Worm (Caenorhabditis elegans) whole organism, L4/young adult: ENCODE measurements around the gene D1005.4.

ENCODE experiments used
- W03F9.2 ChIP-seq: fragments of 150-350 bp; optimal IDR thresholded peaks from 2 replicates; lab custom pipeline; 2014; ENCODE audit warnings: missing biosample characterization, missing genetic modification characterization
- dao-5 ChIP-seq: sonication (generic microtip); optimal IDR thresholded peaks from 2 replicates; lab custom pipeline; 2016; ENCODE audit warnings: missing genotype, missing genetic modification characterization, moderate library complexity, missing compliant biosample characterization
- him-1 ChIP-seq: sonication (generic microtip); optimal IDR thresholded peaks from 2 replicates; lab custom pipeline; 2016; ENCODE audit warnings: missing genotype, missing genetic modification reagents, missing genetic modification characterization, missing compliant biosample characterization

D1005.4 gene

ce11 chrX:1485718-1486117 lies at the start of gene D1005.4:
D1005.4 (minus strand) TSS chrX:1485818.
- no peak for TF ChIP-seq W03F9.2 (tag; lab: Kevin White, UChicago)
- no peak for TF ChIP-seq dao-5 (tag; lab: Kevin White, UChicago)
- no peak for TF ChIP-seq him-1 (tag; lab: Kevin White, UChicago)

- TF ChIP-seq W03F9.2 (tag; lab: Kevin White, UChicago) (no peak), him-1 (tag; lab: Kevin White, UChicago) (no peak), dao-5 (tag; lab: Kevin White, UChicago) (no peak)
Observed at ce11 chrX:1535261-1535660, 49.6 kb upstream of the D1005.4 start, which contains the start of gene K06A9.3. K06A9.3 (minus strand) TSS chrX:1535361.

DNA sequence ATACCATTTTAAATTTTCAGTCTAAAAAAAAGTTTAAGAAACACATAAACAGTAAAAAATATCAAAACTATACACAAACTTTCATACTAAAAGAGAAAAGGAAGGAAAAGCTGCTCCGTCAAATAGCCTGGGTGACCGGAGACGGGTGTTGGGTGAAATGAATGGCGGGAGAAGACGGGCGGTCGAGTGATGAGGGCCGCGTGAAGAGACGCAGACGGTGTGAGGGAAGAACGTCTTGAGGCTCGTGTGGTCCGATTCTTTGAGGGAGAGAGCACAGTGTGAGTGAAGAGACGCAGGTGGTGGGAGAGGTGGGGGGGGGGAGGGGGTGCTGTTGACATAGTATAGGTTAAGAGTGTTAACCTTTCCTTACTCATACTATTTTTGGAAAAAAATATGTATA lies 43.4 kb upstream of the D1005.4 start:
- TF ChIP-seq W03F9.2 (tag; lab: Kevin White, UChicago), result no peak
- peak; percentile 37 for TF ChIP-seq him-1 (tag; lab: Kevin White, UChicago)

ce11 chrX:1528107-1528506 lies 42.5 kb upstream of the D1005.4 start:
- TF ChIP-seq dao-5 (tag; lab: Kevin White, UChicago) (no peak), him-1 (tag; lab: Kevin White, UChicago) (no peak)

DNA sequence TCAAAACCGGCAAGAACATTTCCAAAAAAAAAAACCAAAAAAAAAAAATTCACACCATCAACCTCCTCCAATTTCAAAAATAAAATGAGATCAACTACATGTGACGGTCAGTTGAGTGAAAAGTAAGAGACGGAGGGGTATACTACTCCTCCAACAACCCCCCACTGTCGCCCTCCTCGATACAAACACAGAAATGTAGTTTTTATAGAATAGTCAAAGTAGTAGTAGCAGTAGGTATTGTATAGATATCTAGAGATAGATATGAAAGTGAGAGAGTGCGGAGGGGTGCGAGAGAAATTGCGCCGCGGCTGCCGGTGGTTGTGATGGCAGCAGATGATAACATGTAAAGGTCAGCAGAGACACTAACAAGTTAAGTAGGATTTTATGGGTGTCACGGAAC lies 41.7 kb upstream of the D1005.4 start:
- TF ChIP-seq dao-5 (tag; lab: Kevin White, UChicago) (no peak), W03F9.2 (tag; lab: Kevin White, UChicago) (no peak), him-1 (tag; lab: Kevin White, UChicago) (no peak)

DNA sequence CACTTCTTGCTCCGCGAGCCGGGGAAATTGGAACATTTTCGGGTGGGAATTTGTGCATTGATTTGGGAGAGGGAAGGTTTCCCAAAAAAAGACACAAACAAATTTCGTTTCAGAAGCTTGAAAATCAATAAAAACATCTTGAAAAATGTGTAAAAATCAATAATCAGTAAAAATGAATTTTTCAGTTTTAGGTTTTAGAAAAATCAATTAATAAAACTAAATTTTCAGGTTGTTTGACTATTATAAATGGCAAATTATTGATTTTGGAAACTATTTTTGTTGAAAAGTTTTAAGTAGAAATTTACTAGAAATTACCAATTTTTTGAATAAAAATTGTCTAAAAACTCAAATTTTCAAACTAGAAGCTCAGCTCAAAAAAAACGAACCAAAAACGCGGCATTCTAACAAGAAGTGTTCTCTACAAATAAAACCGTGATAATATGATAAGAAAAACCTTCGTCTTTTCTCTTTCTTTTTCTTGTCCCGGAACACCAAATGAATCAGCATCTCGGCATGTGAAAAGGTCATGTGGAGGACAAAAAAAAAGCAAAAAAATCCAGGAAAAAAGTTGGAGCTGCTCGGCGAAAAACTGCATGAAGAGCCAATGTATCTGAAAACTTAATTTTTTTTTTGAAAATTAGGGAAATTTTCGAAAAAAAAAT lies 40.0 kb upstream of the D1005.4 start:
- TF ChIP-seq dao-5 (tag; lab: Kevin White, UChicago) (no peak), W03F9.2 (tag; lab: Kevin White, UChicago) (no peak)

DNA sequence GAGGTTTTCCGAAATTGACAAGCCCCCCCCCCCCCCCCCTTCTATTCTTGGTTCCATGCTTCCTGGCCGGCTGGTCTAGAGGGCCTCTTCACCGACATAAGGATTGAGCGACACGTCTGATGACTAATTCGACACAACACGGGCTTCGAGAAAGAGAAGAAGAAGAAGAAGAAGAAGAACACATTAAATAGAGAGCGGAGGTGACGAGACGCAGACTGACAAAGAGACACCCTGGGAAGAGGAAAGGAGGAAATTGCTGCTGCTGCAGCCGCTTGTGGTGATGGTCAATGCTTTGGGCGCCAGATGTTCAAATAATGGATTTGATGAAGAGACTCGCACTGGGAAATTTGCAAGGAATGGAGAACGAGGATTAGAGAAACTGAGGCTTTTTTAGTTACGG lies 38.9 kb upstream of the D1005.4 start:
- no peak for TF ChIP-seq him-1 (tag; lab: Kevin White, UChicago)
- no peak for TF ChIP-seq W03F9.2 (tag; lab: Kevin White, UChicago)
- TF ChIP-seq dao-5 (tag; lab: Kevin White, UChicago), result no peak

DNA sequence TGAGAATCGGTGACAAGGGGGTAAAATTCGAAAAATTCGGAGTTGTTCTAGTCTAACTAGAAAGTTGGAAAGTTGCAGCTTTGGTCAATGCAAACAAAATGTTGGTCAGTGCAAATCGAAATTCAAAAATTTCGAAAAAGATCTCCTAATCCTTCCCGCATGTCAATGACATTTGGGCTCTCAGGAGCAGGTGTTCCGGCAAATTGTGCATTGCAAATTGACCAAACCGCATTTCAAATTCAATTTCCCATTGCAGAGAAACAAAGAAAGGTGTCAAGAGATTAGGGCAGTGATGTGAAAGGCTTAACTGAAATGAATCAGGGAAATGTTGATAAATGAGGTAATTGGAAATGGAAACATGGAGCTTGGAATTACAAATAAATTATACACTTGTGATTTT lies 37.7 kb upstream of the D1005.4 start:
- TF ChIP-seq W03F9.2 (tag; lab: Kevin White, UChicago), result no peak
- no peak for TF ChIP-seq him-1 (tag; lab: Kevin White, UChicago)
- TF ChIP-seq dao-5 (tag; lab: Kevin White, UChicago), result no peak

ce11 chrX:1522068-1522467 lies 36.5 kb upstream of the D1005.4 start:
- TF ChIP-seq him-1 (tag; lab: Kevin White, UChicago) (peak; percentile 55), dao-5 (tag; lab: Kevin White, UChicago) (no peak), W03F9.2 (tag; lab: Kevin White, UChicago) (no peak)

- TF ChIP-seq dao-5 (tag; lab: Kevin White, UChicago) (no peak), W03F9.2 (tag; lab: Kevin White, UChicago) (no peak), him-1 (tag; lab: Kevin White, UChicago) (no peak)
Observed at ce11 chrX:1521387-1521786, 35.8 kb upstream of the D1005.4 start, which contains the start of gene toca-1. toca-1 (minus strand) TSS chrX:1521487.

ce11 chrX:1517519-1517918 lies 31.9 kb upstream of the D1005.4 start:
- TF ChIP-seq W03F9.2 (tag; lab: Kevin White, UChicago), result no peak
- TF ChIP-seq him-1 (tag; lab: Kevin White, UChicago), result no peak
- no peak for TF ChIP-seq dao-5 (tag; lab: Kevin White, UChicago)

- TF ChIP-seq dao-5 (tag; lab: Kevin White, UChicago) (no peak), him-1 (tag; lab: Kevin White, UChicago) (no peak), W03F9.2 (tag; lab: Kevin White, UChicago) (no peak)
Observed at ce11 chrX:1516574-1516973, 31.0 kb upstream of the D1005.4 start.

DNA sequence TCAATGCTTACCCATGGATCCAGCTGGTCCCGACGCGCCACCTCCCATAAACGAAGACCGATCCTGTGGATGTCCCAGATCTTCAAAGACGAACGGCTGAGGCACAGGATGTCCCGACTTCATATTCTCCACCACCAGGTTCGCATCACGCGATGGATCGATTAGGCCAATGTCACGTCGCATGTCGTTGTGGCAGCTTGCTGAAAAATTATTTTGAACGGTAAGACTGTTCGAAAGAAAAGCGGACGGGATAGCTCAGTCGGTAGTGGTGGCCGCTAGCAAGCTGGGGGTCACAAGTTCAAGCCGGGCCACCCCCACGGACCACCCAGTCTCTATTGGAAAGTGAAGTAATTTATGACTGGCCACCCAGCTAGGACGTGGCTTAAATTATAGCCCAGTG lies 27.5 kb upstream of the D1005.4 start:
- TF ChIP-seq W03F9.2 (tag; lab: Kevin White, UChicago) (no peak), him-1 (tag; lab: Kevin White, UChicago) (no peak), dao-5 (tag; lab: Kevin White, UChicago) (no peak)

ce11 chrX:1512307-1512706 lies 26.7 kb upstream of the D1005.4 start:
- TF ChIP-seq him-1 (tag; lab: Kevin White, UChicago) (no peak), dao-5 (tag; lab: Kevin White, UChicago) (no peak), W03F9.2 (tag; lab: Kevin White, UChicago) (no peak)
